Fruit fly (Drosophila melanogaster): ENCODE measurements around the gene CG7149.

DNA sequence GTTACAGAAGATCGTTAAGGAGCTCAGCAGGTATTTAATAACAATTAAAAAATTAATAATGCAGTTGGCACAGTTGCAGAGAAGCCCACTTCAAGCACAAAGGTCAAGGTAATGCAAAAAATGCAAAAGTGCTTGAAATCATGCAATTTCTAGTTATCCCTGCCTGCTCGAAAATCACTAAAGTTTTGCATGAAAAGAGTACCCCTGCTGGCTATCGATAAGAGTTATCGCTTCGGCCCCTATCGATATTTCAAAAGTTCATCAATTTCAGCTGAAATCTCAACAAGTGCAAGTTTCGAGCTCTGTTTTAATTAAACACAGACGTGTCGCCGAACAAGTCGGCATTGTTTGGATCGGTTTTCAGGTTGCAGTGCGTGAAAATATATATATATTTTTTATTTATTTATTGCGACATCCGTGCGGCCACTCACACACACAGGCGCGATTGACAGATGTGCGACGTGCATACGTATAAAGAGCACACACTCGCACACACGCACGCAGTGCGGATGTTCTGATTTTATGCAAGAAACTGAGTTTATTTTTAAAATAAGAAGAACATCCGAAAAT lies 31.0 kb upstream of the CG7149 start:
- TF ChIP-seq CG17806 (tag; optimal IDR thresholded peaks at IDR 0.05) (no peak), CG12605 (GFP tag; IDR thresholded peaks at IDR 0.05) (peak; percentile 29), CG32121 (GFP tag; IDR thresholded peaks at IDR 0.05) (peak; percentile 33; the same call in 1 of the 2 replicates), CG15710 (tag; optimal IDR thresholded peaks at IDR 0.05) (peak; percentile 2), Snoo (tag; optimal IDR thresholded peaks at IDR 0.05) (peak; percentile 37), CG8159 (tag; optimal IDR thresholded peaks at IDR 0.05) (peak; percentile 7), CG13204 (GFP tag; optimal IDR thresholded peaks at IDR 0.05) (no peak), Pif1A (GFP tag; optimal IDR thresholded peaks at IDR 0.05) (no peak), D1 (tag; optimal IDR thresholded peaks at IDR 0.05) (peak; percentile 39)
